Fruit fly (Drosophila melanogaster): Measurements from ENCODE around the gene CG31145.
A peak's percentile ranks its signal among the peaks of the same experiment; 100 is the strongest.

Gene CG31145

DNA sequence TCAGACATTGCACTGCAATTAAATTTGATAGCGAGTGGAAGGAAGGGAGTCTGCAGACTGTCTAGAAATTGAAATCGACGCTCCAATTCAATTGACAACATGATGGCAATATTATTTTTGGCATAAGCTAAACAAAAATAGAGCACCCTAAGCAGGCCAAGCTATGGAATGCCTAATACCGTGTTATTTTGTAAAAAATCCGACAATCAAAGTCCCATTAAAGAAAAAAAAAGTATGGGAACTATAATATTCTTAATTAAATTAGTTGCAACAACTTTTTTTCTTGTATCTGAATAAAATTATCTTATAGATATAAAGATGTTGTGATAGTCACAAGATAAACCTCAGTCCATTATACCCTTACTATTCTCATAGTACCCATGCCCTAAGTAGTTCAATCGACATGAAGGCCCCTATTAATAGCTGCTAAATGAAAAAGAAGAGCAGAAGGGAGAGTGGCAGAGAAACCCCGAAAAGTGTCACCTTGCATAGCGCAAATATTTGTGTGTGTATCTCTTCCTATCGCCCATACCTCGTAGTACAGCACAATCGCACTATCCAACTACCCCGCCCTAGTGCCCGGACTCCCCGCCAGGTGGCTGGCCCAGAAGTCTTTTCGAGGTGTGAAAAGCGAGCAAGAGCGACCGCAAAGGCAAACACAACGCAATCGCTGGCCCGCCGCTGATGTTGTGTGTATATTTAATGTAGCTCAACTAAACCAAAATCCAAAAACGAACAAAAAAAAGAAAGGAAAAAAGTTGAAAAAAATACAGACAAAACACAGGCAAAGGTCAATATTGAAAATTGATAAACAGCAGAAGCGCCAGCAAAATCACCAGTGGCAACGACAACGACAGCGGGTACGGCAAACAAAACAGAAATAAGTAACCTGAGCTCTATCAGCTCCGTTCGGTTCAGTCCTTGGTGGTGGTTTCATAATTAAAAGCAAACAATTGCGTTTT, 11.8 kb downstream of the CG31145 start (continued):
- TF ChIP-seq CG8281 (tag; optimal IDR thresholded peaks at IDR 0.05) (peak; percentile 41), trem (tag; optimal IDR thresholded peaks at IDR 0.05) (peak; percentile 11), pan (optimal IDR thresholded peaks at IDR 0.05) (no peak), pan (GFP tag; optimal IDR thresholded peaks at IDR 0.05 in 1 of 2, IDR thresholded peaks at IDR 0.05 in 1 of 2) (peak in 1 of 2 experiments; percentile 43), MTF-1 (GFP tag; optimal IDR thresholded peaks at IDR 0.05; ENCODE audit: borderline replicate concordance) (peak; percentile 84), CG31388 (GFP tag; optimal IDR thresholded peaks at IDR 0.05) (no peak), maf-S (GFP tag; optimal IDR thresholded peaks at IDR 0.05) (peak; percentile 55), tap (tag; optimal IDR thresholded peaks at IDR 0.05) (no peak), sc (optimal IDR thresholded peaks at IDR 0.05) (no peak), sc (GFP tag; optimal IDR thresholded peaks at IDR 0.05) (peak; percentile 61), CG6175 (GFP tag; IDR thresholded peaks at IDR 0.05) (no peak), ems (GFP tag; optimal IDR thresholded peaks at IDR 0.05) (no peak), ro (GFP tag; IDR thresholded peaks at IDR 0.05) (no peak), CG1647 (GFP tag; optimal IDR thresholded peaks at IDR 0.05) (no peak), CG2116 (GFP tag; optimal IDR thresholded peaks at IDR 0.05) (peak; percentile 42), CG10274 (GFP tag; optimal IDR thresholded peaks at IDR 0.05) (peak; percentile 24), gce (GFP tag; IDR thresholded peaks at IDR 0.05) (0 out of 3 replicates have a peak, but pooled peaks have one; percentile 54), Usf (GFP tag; optimal IDR thresholded peaks at IDR 0.05) (peak; percentile 16), cas (GFP tag; IDR thresholded peaks at IDR 0.05) (no peak), CG8359 (GFP tag; optimal IDR thresholded peaks at IDR 0.05; ENCODE audit: borderline replicate concordance) (peak; percentile 80), unc-4 (GFP tag; IDR thresholded peaks at IDR 0.05; ENCODE audit: partially characterized antibody) (no peak), CG11696 (GFP tag; IDR thresholded peaks at IDR 0.05) (peak; percentile 36), CG1529 (GFP tag; optimal IDR thresholded peaks at IDR 0.05) (peak; percentile 72), Vsx1 (GFP tag; optimal IDR thresholded peaks at IDR 0.05) (peak; percentile 79), CG17612 (GFP tag; IDR thresholded peaks at IDR 0.05) (no peak), CG13424 (tag; optimal IDR thresholded peaks at IDR 0.05) (peak; percentile 56), CG31224 (GFP tag; IDR thresholded peaks at IDR 0.05) (no peak), aop (GFP tag; IDR thresholded peaks at IDR 0.05) (no peak), sna (GFP tag; IDR thresholded peaks at IDR 0.05; ENCODE audit: partially characterized antibody) (no peak), Dll (GFP tag; IDR thresholded peaks at IDR 0.05; ENCODE audit: partially characterized antibody) (no peak), CG10565 (GFP tag; optimal IDR thresholded peaks at IDR 0.05) (peak; percentile 3), CG34376 (GFP tag; optimal IDR thresholded peaks at IDR 0.05) (peak; percentile 88), sima (GFP tag; optimal IDR thresholded peaks at IDR 0.05) (peak; percentile 28), Atf6 (GFP tag; IDR thresholded peaks at IDR 0.05) (peak; percentile 47; the same call in 1 of the 2 replicates), gsb (GFP tag; IDR thresholded peaks at IDR 0.05) (no peak), ato (GFP tag; IDR thresholded peaks at IDR 0.05; ENCODE audit: partially characterized antibody) (no peak), Atf-2 (GFP tag; optimal IDR thresholded peaks at IDR 0.05) (peak; percentile 44), lab (GFP tag; optimal IDR thresholded peaks at IDR 0.05) (peak; percentile 80), dati (GFP tag; IDR thresholded peaks at IDR 0.05) (no peak), zfh1 (GFP tag; IDR thresholded peaks at IDR 0.05) (peak; percentile 64; the same call in 2 of the 3 replicates), tup (GFP tag; optimal IDR thresholded peaks at IDR 0.05) (peak; percentile 47), CG8944 (GFP tag; optimal IDR thresholded peaks at IDR 0.05) (peak; percentile 46), dmrt11E (tag; optimal IDR thresholded peaks at IDR 0.05) (peak; percentile 86), trh (GFP tag; optimal IDR thresholded peaks at IDR 0.05) (peak; percentile 38), Abd-B (GFP tag; optimal IDR thresholded peaks at IDR 0.05) (no peak), pho (GFP tag; optimal IDR thresholded peaks at IDR 0.05) (no peak), ab (GFP tag; optimal IDR thresholded peaks at IDR 0.05) (no peak), Bteb2 (GFP tag; optimal IDR thresholded peaks at IDR 0.05) (peak; percentile 22), Dfd (GFP tag; optimal IDR thresholded peaks at IDR 0.05) (no peak)

Measured in whole organism, embryonic.